Fruit fly (Drosophila melanogaster) Kc167 (cell line): ENCODE measurements around the gene CG13409.

ENCODE experiments used
- Myc ChIP-seq: fragments of >200 bp; optimal IDR thresholded peaks from 2 replicates; lab custom pipeline; 2017; ENCODE audit warnings: missing external identifiers
- h ChIP-seq: fragments of >200 bp; optimal IDR thresholded peaks from 3 replicates; lab custom pipeline; 2018; ENCODE audit warnings: missing external identifiers
- insv ChIP-seq: fragments of >200 bp; optimal IDR thresholded peaks from 3 replicates; lab custom pipeline; 2018; ENCODE audit warnings: missing external identifiers
- psq ChIP-seq: fragments of >200 bp; optimal IDR thresholded peaks from 2 replicates; lab custom pipeline; 2017; ENCODE audit warnings: missing external identifiers

dm6 chr3R:22041625-22042282 is 10.1 kb upstream of the CG13409 start, which contains the start of gene how:
- TF ChIP-seq psq (lab: Kevin White, UChicago) (no peak), h (lab: Kevin White, UChicago) (no peak), insv (lab: Kevin White, UChicago) (no peak), Myc (no peak)
